Worm (Caenorhabditis elegans) whole organism, L2 larva: ENCODE data around the gene K08E3.2.

Experiments
- R02D3.7 ChIP-seq: fragments of 150-350 bp; optimal IDR thresholded peaks from 2 replicates; lab custom pipeline; 2014; ENCODE audit warnings: missing biosample characterization, missing genetic modification characterization
- dmd-4 ChIP-seq: sonication (generic microtip); optimal IDR thresholded peaks from 2 replicates; lab custom pipeline; 2017; ENCODE audit warnings: missing biosample characterization, missing genetic modification characterization
- fos-1 ChIP-seq: fragments of 150-350 bp; optimal IDR thresholded peaks from 2 replicates; lab custom pipeline; 2014; ENCODE audit warnings: missing biosample characterization, missing genetic modification characterization
- nhr-21 ChIP-seq: fragments of 150-350 bp; optimal IDR thresholded peaks from 2 replicates; lab custom pipeline; 2014; ENCODE audit warnings: missing biosample characterization, missing genetic modification characterization
- nhr-25 ChIP-seq: fragments of 150-350 bp; sonication (generic microtip); optimal IDR thresholded peaks from 3 replicates; lab custom pipeline; 2014; ENCODE audit warnings: missing biosample characterization, missing genetic modification characterization
- nhr-77 ChIP-seq: fragments of 150-350 bp; optimal IDR thresholded peaks from 2 replicates; lab custom pipeline; 2014; ENCODE audit warnings: missing biosample characterization, missing genetic modification characterization
- sma-9 ChIP-seq, 2 experiments: fragments of 150-350 bp in 1 of 2; sonication (generic microtip) in 1 of 2; optimal IDR thresholded peaks; 2 replicates each; lab custom pipeline; 2014 to 2016; ENCODE audit warnings: missing genetic modification characterization in 2 of 2, mild to moderate bottlenecking in 1 of 2, missing biosample characterization in 1 of 2, missing compliant biosample characterization in 1 of 2, missing genetic modification reagents in 1 of 2, moderate library complexity in 1 of 2
- unc-55 ChIP-seq: fragments of 150-350 bp; sonication (generic microtip); optimal IDR thresholded peaks from 3 replicates; lab custom pipeline; 2014; ENCODE audit warnings: missing biosample characterization, missing genetic modification reagents, missing genetic modification characterization

DNA sequence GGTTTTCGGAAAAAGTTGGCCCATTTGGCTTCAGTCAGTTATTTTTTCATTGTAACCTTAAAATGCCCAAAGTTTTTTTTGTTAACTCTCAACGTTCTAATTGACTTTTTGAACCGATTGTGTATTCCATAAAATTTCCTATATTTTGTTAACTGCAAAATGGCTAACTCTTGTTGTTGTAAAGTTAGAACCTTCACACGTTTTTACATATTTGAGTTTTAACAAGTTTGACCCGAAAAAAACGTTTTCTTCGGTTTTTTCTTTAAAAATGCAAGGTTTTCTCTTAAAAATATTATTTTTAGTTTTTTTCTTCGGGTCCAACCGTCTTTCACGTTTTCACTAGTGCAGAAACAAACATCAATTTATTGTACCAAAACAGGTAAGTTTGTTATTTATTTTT, 46.8 kb downstream of the K08E3.2 start, which contains the start of gene lit-1:
- TF ChIP-seq nhr-77 (tag; lab: Kevin White, UChicago) (no peak), dmd-4 (tag; lab: Kevin White, UChicago) (no peak), fos-1 (no peak), unc-55 (no peak), nhr-21 (no peak), sma-9 (GFP tag; optimal IDR thresholded peaks at IDR 0.05; lab: Kevin White, UChicago) (no peak), sma-9 (tag; optimal IDR thresholded peaks at IDR 0.05; lab: Kevin White, UChicago) (no peak), R02D3.7 (tag; lab: Kevin White, UChicago) (no peak), nhr-25 (no peak)
